Worm (Caenorhabditis elegans) whole organism, L3 larva: ENCODE results near the gene chil-7.

Source experiments
- ceh-16 ChIP-seq: sonication (generic microtip); optimal IDR thresholded peaks from 2 replicates; lab custom pipeline; 2017; ENCODE audit warnings: missing biosample characterization, missing genetic modification characterization
- egl-27 ChIP-seq: sonication (generic microtip); optimal IDR thresholded peaks from 4 replicates; lab custom pipeline; 2017; ENCODE audit warnings: missing biosample characterization, missing genetic modification reagents, missing genetic modification characterization
- sea-2 ChIP-seq: fragments of 150-350 bp; sonication (generic microtip); optimal IDR thresholded peaks from 4 replicates; lab custom pipeline; 2014; ENCODE audit warnings: missing biosample characterization, missing genetic modification reagents, missing genetic modification characterization
- ztf-11 ChIP-seq: fragments of 150-350 bp; optimal IDR thresholded peaks from 2 replicates; lab custom pipeline; 2014; ENCODE audit warnings: missing biosample characterization, missing genetic modification characterization
- ztf-4 ChIP-seq: fragments of 150-350 bp; optimal IDR thresholded peaks from 2 replicates; lab custom pipeline; 2014; ENCODE audit warnings: missing biosample characterization, missing genetic modification characterization

- TF ChIP-seq egl-27 (tag; lab: Kevin White, UChicago) (no peak), ceh-16 (tag; lab: Kevin White, UChicago) (no peak), sea-2 (GFP tag; lab: Kevin White, UChicago) (no peak), ztf-11 (tag; lab: Kevin White, UChicago) (no peak), ztf-4 (tag; lab: Kevin White, UChicago) (no peak)
Observed at ce11 chrII:9891031-9891689, 20.2 kb upstream of the chil-7 start, which contains the start of gene vgln-1.
